Fruit fly (Drosophila melanogaster): ENCODE measurements around the gene P5CS.
A peak's percentile ranks its signal among the peaks of the same experiment; 100 is the strongest.

The P5CS gene

dm6 chr3L:21961892-21962518, 9.8 kb upstream of the P5CS start, which contains the start of gene Chs2 (continued):
- no peak for TF ChIP-seq Awh (GFP tag; IDR thresholded peaks at IDR 0.05)
- TF ChIP-seq CG7987 (GFP tag; optimal IDR thresholded peaks at IDR 0.05), result peak; percentile 40
- TF ChIP-seq Lim3 (GFP tag; IDR thresholded peaks at IDR 0.05), result no peak
- no peak for TF ChIP-seq fru (optimal IDR thresholded peaks at IDR 0.05)
- TF ChIP-seq cato (GFP tag; optimal IDR thresholded peaks at IDR 0.05; ENCODE audit: borderline replicate concordance), result no peak
- no peak for TF ChIP-seq CG13287 (GFP tag; IDR thresholded peaks at IDR 0.05; ENCODE audit: partially characterized antibody)
- no peak for TF ChIP-seq CG14965 (GFP tag; optimal IDR thresholded peaks at IDR 0.05; ENCODE audit: borderline replicate concordance)
- peak; percentile 65 for TF ChIP-seq gsb-n (tag; optimal IDR thresholded peaks at IDR 0.05)
- peak; percentile 41 for TF ChIP-seq CG2678 (tag; optimal IDR thresholded peaks at IDR 0.05)
- TF ChIP-seq tgo (GFP tag; IDR thresholded peaks at IDR 0.05), result no peak
- TF ChIP-seq run (tag; optimal IDR thresholded peaks at IDR 0.05), result peak; percentile 55
- TF ChIP-seq CG6854 (GFP tag; optimal IDR thresholded peaks at IDR 0.05), result no peak
- peak; percentile 31 for TF ChIP-seq D19A (tag; optimal IDR thresholded peaks at IDR 0.05)
- TF ChIP-seq ems (GFP tag; optimal IDR thresholded peaks at IDR 0.05), result no peak
- TF ChIP-seq gcm (GFP tag; optimal IDR thresholded peaks at IDR 0.05), result peak; percentile 52
- TF ChIP-seq CG6175 (GFP tag; IDR thresholded peaks at IDR 0.05), result no peak
- 0 out of 3 replicates have a peak, but pooled peaks have one; percentile 22 for TF ChIP-seq CG2199 (GFP tag; IDR thresholded peaks at IDR 0.05)
- TF ChIP-seq eve (GFP tag; optimal IDR thresholded peaks at IDR 0.05), result no peak
- TF ChIP-seq hb (GFP tag; IDR thresholded peaks at IDR 0.05; ENCODE audit: partially characterized antibody), result no peak
- TF ChIP-seq CG12299 (tag; optimal IDR thresholded peaks at IDR 0.05), result no peak
- TF ChIP-seq gcm2 (GFP tag; optimal IDR thresholded peaks at IDR 0.05), result no peak
- TF ChIP-seq dmrt11E (tag; optimal IDR thresholded peaks at IDR 0.05), result peak; percentile 85
- peak; percentile 11 for TF ChIP-seq CG7556 (GFP tag; optimal IDR thresholded peaks at IDR 0.05)
- TF ChIP-seq ase (GFP tag; IDR thresholded peaks at IDR 0.05), result no peak
- no peak for TF ChIP-seq shn (GFP tag; optimal IDR thresholded peaks at IDR 0.05)
- no peak for TF ChIP-seq CG8290 (GFP tag; optimal IDR thresholded peaks at IDR 0.05)
- TF ChIP-seq CG8290 (tag; optimal IDR thresholded peaks at IDR 0.05), result peak in 1 of 2 experiments; percentile 61
- no peak for TF ChIP-seq Sin3A (optimal IDR thresholded peaks at IDR 0.05)
- TF ChIP-seq CG12391 (tag; optimal IDR thresholded peaks at IDR 0.05), result no peak
- no peak for TF ChIP-seq lilli (GFP tag; optimal IDR thresholded peaks at IDR 0.05)
- TF ChIP-seq Camta (GFP tag; optimal IDR thresholded peaks at IDR 0.05), result no peak
- no peak for TF ChIP-seq danr (GFP tag; IDR thresholded peaks at IDR 0.05)
- peak; percentile 47 for TF ChIP-seq CG8359 (GFP tag; optimal IDR thresholded peaks at IDR 0.05; ENCODE audit: borderline replicate concordance)
- no peak for TF ChIP-seq CG30020 (tag; optimal IDR thresholded peaks at IDR 0.05)
- 0 out of 3 replicates have a peak, but pooled peaks have one; percentile 26 for TF ChIP-seq ken (GFP tag; IDR thresholded peaks at IDR 0.05)
- no peak for TF ChIP-seq salm (tag; optimal IDR thresholded peaks at IDR 0.05)
- no peak for TF ChIP-seq CG12744 (GFP tag; optimal IDR thresholded peaks at IDR 0.05)
- no peak for TF ChIP-seq D19B (GFP tag; optimal IDR thresholded peaks at IDR 0.05)
- TF ChIP-seq CG2889 (GFP tag; IDR thresholded peaks at IDR 0.05), result no peak
- TF ChIP-seq Vsx1 (GFP tag; optimal IDR thresholded peaks at IDR 0.05), result peak; percentile 75
- no peak for TF ChIP-seq Dad (GFP tag; optimal IDR thresholded peaks at IDR 0.05)
- TF ChIP-seq scrt (GFP tag; optimal IDR thresholded peaks at IDR 0.05), result no peak
- no peak for TF ChIP-seq NfI (GFP tag; optimal IDR thresholded peaks at IDR 0.05)
- peak; percentile 49; the same call in 1 of the 2 replicates for TF ChIP-seq ara (GFP tag; IDR thresholded peaks at IDR 0.05)
- TF ChIP-seq gt (GFP tag; IDR thresholded peaks at IDR 0.05), result no peak
- no peak for TF ChIP-seq Bgb (GFP tag; IDR thresholded peaks at IDR 0.05; ENCODE audit: partially characterized antibody)
- TF ChIP-seq CG12942 (GFP tag; optimal IDR thresholded peaks at IDR 0.05), result no peak
- no peak for TF ChIP-seq CG18764 (GFP tag; optimal IDR thresholded peaks at IDR 0.05)
- no peak for TF ChIP-seq CG9437 (GFP tag; optimal IDR thresholded peaks at IDR 0.05)
- peak; percentile 28 for TF ChIP-seq nerfin-1 (tag; optimal IDR thresholded peaks at IDR 0.05)
- TF ChIP-seq az2 (GFP tag; optimal IDR thresholded peaks at IDR 0.05), result no peak

All from whole organism, embryonic.